Fruit fly (Drosophila melanogaster) whole organism, embryonic: ENCODE measurements around the gene SREBP.

Experiments used
- BEAF-32 ChIP-seq: fragments of 200-800 bp; sonication (Bioruptor generic); optimal IDR thresholded peaks from 3 replicates; lab custom pipeline; 2017; ENCODE audit warnings: missing biosample characterization, missing genetic modification characterization, mild to moderate bottlenecking, moderate library complexity, missing genetic modification reagents
- CG10366 ChIP-seq: fragments of 200-800 bp; sonication (Bioruptor generic); IDR thresholded peaks from 2 replicates; pipeline ENCODE4 v1.3.6; 2022; ENCODE audit warnings: missing biosample characterization, missing genetic modification characterization
- CG10431 ChIP-seq: fragments of 200-800 bp; sonication (Bioruptor generic); optimal IDR thresholded peaks from 3 replicates; lab custom pipeline; 2018; ENCODE audit warnings: missing biosample characterization, mild to moderate bottlenecking, missing genetic modification characterization
- CG10979 ChIP-seq: fragments of 200-800 bp; sonication (Bioruptor generic); optimal IDR thresholded peaks from 2 replicates; lab custom pipeline; 2018; ENCODE audit warnings: missing biosample characterization, mild to moderate bottlenecking, missing genetic modification characterization, moderate library complexity
- CG11247 ChIP-seq: fragments of 200-800 bp; sonication (Bioruptor generic); IDR thresholded peaks from 2 replicates; pipeline ENCODE4 v1.3.6; 2022; ENCODE audit warnings: missing biosample characterization, missing genetic modification characterization
- CG12071 ChIP-seq: fragments of 200-800 bp; sonication (Bioruptor generic); optimal IDR thresholded peaks from 3 replicates; lab custom pipeline; 2018; ENCODE audit warnings: missing biosample characterization, mild to moderate bottlenecking, missing genetic modification characterization
- CG12942 ChIP-seq: fragments of 200-800 bp; sonication (Bioruptor generic); optimal IDR thresholded peaks from 3 replicates; lab custom pipeline; 2016; ENCODE audit warnings: missing biosample characterization, missing genetic modification characterization
- CG13296 ChIP-seq: fragments of 200-800 bp; sonication (Bioruptor generic); optimal IDR thresholded peaks from 3 replicates; lab custom pipeline; 2018; ENCODE audit warnings: missing biosample characterization, mild to moderate bottlenecking, missing genetic modification characterization
- CG14710 ChIP-seq: fragments of 200-800 bp; sonication (Bioruptor generic); optimal IDR thresholded peaks from 3 replicates; lab custom pipeline; 2019; ENCODE audit warnings: missing biosample characterization, mild to moderate bottlenecking, missing genetic modification characterization, moderate library complexity
- CG15514 ChIP-seq: fragments of 200-800 bp; sonication (Bioruptor generic); optimal IDR thresholded peaks from 3 replicates; lab custom pipeline; 2017; ENCODE audit warnings: missing biosample characterization, missing genetic modification characterization, mild to moderate bottlenecking, moderate library complexity, missing genetic modification reagents
- CG17328 ChIP-seq: fragments of 200-800 bp; sonication (Bioruptor generic); IDR thresholded peaks from 2 replicates; pipeline ENCODE4 v1.3.6; 2022; ENCODE audit warnings: missing biosample characterization, missing genetic modification characterization
- CG17912 ChIP-seq: fragments of 200-800 bp; sonication (Bioruptor generic); optimal IDR thresholded peaks from 2 replicates; lab custom pipeline; 2018; ENCODE audit warnings: missing biosample characterization, mild to moderate bottlenecking, missing genetic modification characterization
- CG33557 ChIP-seq: fragments of 200-800 bp; sonication (Bioruptor generic); optimal IDR thresholded peaks from 2 replicates; lab custom pipeline; 2019; ENCODE audit warnings: missing biosample characterization, mild to moderate bottlenecking, missing genetic modification characterization, moderate library complexity
- CG4360 ChIP-seq: fragments of 200-800 bp; sonication (Bioruptor generic); IDR thresholded peaks from 2 replicates; pipeline ENCODE4 v1.3.6; 2022; ENCODE audit warnings: missing biosample characterization, missing genetic modification characterization
- CG6791 ChIP-seq: fragments of 200-800 bp; sonication (Bioruptor generic); IDR thresholded peaks from 3 replicates; pipeline ENCODE4 v1.3.6; 2022; ENCODE audit warnings: missing biosample characterization, missing genetic modification characterization; ENCODE audit not compliant: partially characterized antibody
- CG7839 ChIP-seq: fragments of 200-800 bp; sonication (Bioruptor generic); optimal IDR thresholded peaks from 3 replicates; lab custom pipeline; 2018; ENCODE audit warnings: missing biosample characterization, mild to moderate bottlenecking, missing genetic modification characterization, moderate library complexity
- Doc3 ChIP-seq: fragments of 200-800 bp; sonication (Bioruptor generic); IDR thresholded peaks from 3 replicates; pipeline ENCODE4 v1.3.6; 2022; ENCODE audit warnings: missing biosample characterization, missing genetic modification characterization; ENCODE audit not compliant: partially characterized antibody
- HLH4C ChIP-seq: fragments of 200-800 bp; sonication (Bioruptor generic); IDR thresholded peaks from 3 replicates; pipeline ENCODE4 v1.3.6; 2022; ENCODE audit warnings: missing biosample characterization, missing genetic modification characterization; ENCODE audit not compliant: partially characterized antibody
- MBD-R2 ChIP-seq: fragments of 200-800 bp; sonication (Bioruptor generic); IDR thresholded peaks from 2 replicates; pipeline ENCODE4 v1.3.6; 2022; ENCODE audit warnings: missing biosample characterization, missing genetic modification characterization
- Med ChIP-seq: fragments of 200-800 bp; sonication (Bioruptor generic); peaks from one replicate; lab custom pipeline; 2016; ENCODE audit warnings: missing biosample characterization, missing genetic modification characterization, mild to moderate bottlenecking, inconsistent platforms, moderate library complexity
- Trl ChIP-seq, 3 experiments: fragments of >200 bp in 2 of 3; fragments of 200-800 bp in 1 of 3; sonication (Bioruptor generic) in 1 of 3; optimal IDR thresholded peaks; 2 replicates in 1 of 3; 3 replicates in 2 of 3; lab custom pipeline; 2016 to 2017; ENCODE audit warnings: missing biosample characterization in 1 of 3, missing genetic modification characterization in 1 of 3
- al ChIP-seq: fragments of 200-800 bp; sonication (Bioruptor generic); IDR thresholded peaks from 2 replicates; pipeline ENCODE4 v1.3.6; 2022; ENCODE audit warnings: missing biosample characterization, missing genetic modification characterization
- amos ChIP-seq: fragments of 200-800 bp; sonication (Bioruptor generic); IDR thresholded peaks from 2 replicates; pipeline ENCODE4 v1.3.6; 2022; ENCODE audit warnings: missing biosample characterization, missing genetic modification characterization; ENCODE audit not compliant: partially characterized antibody
- cg ChIP-seq: fragments of 200-800 bp; sonication (Bioruptor generic); optimal IDR thresholded peaks from 3 replicates; lab custom pipeline; 2019; ENCODE audit warnings: missing biosample characterization, mild to moderate bottlenecking, missing genetic modification characterization, moderate library complexity
- chif ChIP-seq, 2 experiments: fragments of 200-800 bp; sonication (Bioruptor generic); optimal IDR thresholded peaks; 3 replicates each; lab custom pipeline; 2016; ENCODE audit warnings: missing biosample characterization in 2 of 2, missing genetic modification characterization in 2 of 2
- ci ChIP-seq: fragments of 200-800 bp; sonication (Bioruptor generic); IDR thresholded peaks from 3 replicates; pipeline ENCODE4 v1.3.6; 2022; ENCODE audit warnings: missing biosample characterization, missing genetic modification characterization
- crol ChIP-seq: fragments of 200-800 bp; sonication (Bioruptor generic); IDR thresholded peaks from 2 replicates; pipeline ENCODE4 v1.3.6; 2022; ENCODE audit warnings: missing biosample characterization, missing genetic modification characterization
- crp ChIP-seq, 2 experiments: fragments of 200-800 bp; sonication (Bioruptor generic); optimal IDR thresholded peaks; 2 replicates in 1 of 2; 3 replicates in 1 of 2; lab custom pipeline; 2017; ENCODE audit warnings: missing biosample characterization in 2 of 2, missing genetic modification characterization in 2 of 2, mild to moderate bottlenecking in 1 of 2, moderate library complexity in 1 of 2
- grau ChIP-seq: fragments of 200-800 bp; optimal IDR thresholded peaks from 3 replicates; lab custom pipeline; 2019; ENCODE audit warnings: missing biosample characterization, mild to moderate bottlenecking, missing genetic modification characterization, moderate library complexity
- gsb-n ChIP-seq: fragments of 200-800 bp; sonication (Bioruptor generic); optimal IDR thresholded peaks from 3 replicates; lab custom pipeline; 2018; ENCODE audit warnings: missing biosample characterization, mild to moderate bottlenecking, missing genetic modification characterization
- her ChIP-seq: fragments of 200-800 bp; sonication (Bioruptor generic); optimal IDR thresholded peaks from 2 replicates; lab custom pipeline; 2016; ENCODE audit warnings: missing biosample characterization, missing genetic modification characterization
- hth ChIP-seq: fragments of >200 bp; optimal IDR thresholded peaks from 2 replicates; lab custom pipeline; 2017; ENCODE audit warnings: inconsistent platforms
- lola ChIP-seq, 3 experiments: fragments of >200 bp in 2 of 3; fragments of 200-800 bp in 1 of 3; sonication (Bioruptor generic) in 1 of 3; optimal IDR thresholded peaks; 2 replicates each; lab custom pipeline; 2017 to 2019; ENCODE audit warnings: missing biosample characterization in 3 of 3, missing genetic modification characterization in 3 of 3, mild to moderate bottlenecking in 1 of 3, moderate library complexity in 1 of 3
- mirr ChIP-seq: fragments of 200-800 bp; sonication (Bioruptor generic); optimal IDR thresholded peaks from 3 replicates; lab custom pipeline; 2018; ENCODE audit warnings: missing biosample characterization, mild to moderate bottlenecking, missing genetic modification characterization
- nmo ChIP-seq: fragments of 200-800 bp; sonication (Bioruptor generic); optimal IDR thresholded peaks from 2 replicates; lab custom pipeline; 2018; ENCODE audit warnings: missing biosample characterization, mild to moderate bottlenecking, missing genetic modification characterization, moderate library complexity
- nom ChIP-seq: fragments of 200-800 bp; sonication (Bioruptor generic); optimal IDR thresholded peaks from 2 replicates; lab custom pipeline; 2017; ENCODE audit warnings: missing biosample characterization, missing genetic modification characterization, mild to moderate bottlenecking, moderate library complexity, missing genetic modification reagents
- oc ChIP-seq: fragments of 200-800 bp; sonication (Bioruptor generic); optimal IDR thresholded peaks from 2 replicates; lab custom pipeline; 2018; ENCODE audit warnings: missing biosample characterization, mild to moderate bottlenecking, missing genetic modification characterization, moderate library complexity
- onecut ChIP-seq: fragments of 200-800 bp; sonication (Bioruptor generic); IDR thresholded peaks from 2 replicates; pipeline ENCODE4 v1.3.6; 2022; ENCODE audit warnings: missing biosample characterization, missing genetic modification characterization
- pfk ChIP-seq: fragments of 200-800 bp; sonication (Bioruptor generic); optimal IDR thresholded peaks from 2 replicates; lab custom pipeline; 2018; ENCODE audit warnings: missing biosample characterization, mild to moderate bottlenecking, missing genetic modification characterization, moderate library complexity
- phol ChIP-seq: fragments of 200-800 bp; sonication (Bioruptor generic); optimal IDR thresholded peaks from 3 replicates; lab custom pipeline; 2018; ENCODE audit warnings: missing biosample characterization, mild to moderate bottlenecking, missing genetic modification characterization, moderate library complexity
- psq ChIP-seq: fragments of 200-800 bp; sonication (Bioruptor generic); optimal IDR thresholded peaks from 2 replicates; lab custom pipeline; 2017; ENCODE audit warnings: missing biosample characterization, missing genetic modification characterization
- sim ChIP-seq: fragments of 200-800 bp; sonication (Bioruptor generic); IDR thresholded peaks from 2 replicates; pipeline ENCODE4 v1.3.6; 2022; ENCODE audit warnings: missing biosample characterization, missing genetic modification characterization
- sr ChIP-seq: fragments of 200-800 bp; sonication (Bioruptor generic); IDR thresholded peaks from 3 replicates; pipeline ENCODE4 v1.3.6; 2022; ENCODE audit warnings: missing biosample characterization, missing genetic modification characterization
- trem ChIP-seq: fragments of 200-800 bp; optimal IDR thresholded peaks from 3 replicates; lab custom pipeline; 2019; ENCODE audit warnings: missing biosample characterization, mild to moderate bottlenecking, missing genetic modification characterization, moderate library complexity
- unpg ChIP-seq: fragments of 200-800 bp; sonication (Bioruptor generic); optimal IDR thresholded peaks from 3 replicates; lab custom pipeline; 2018; ENCODE audit warnings: missing biosample characterization, mild to moderate bottlenecking, missing genetic modification characterization, moderate library complexity
- wor ChIP-seq: fragments of 200-800 bp; sonication (Bioruptor generic); IDR thresholded peaks from 2 replicates; pipeline ENCODE4 v1.3.6; 2022; ENCODE audit warnings: missing biosample characterization, missing genetic modification characterization

Gene SREBP

DNA sequence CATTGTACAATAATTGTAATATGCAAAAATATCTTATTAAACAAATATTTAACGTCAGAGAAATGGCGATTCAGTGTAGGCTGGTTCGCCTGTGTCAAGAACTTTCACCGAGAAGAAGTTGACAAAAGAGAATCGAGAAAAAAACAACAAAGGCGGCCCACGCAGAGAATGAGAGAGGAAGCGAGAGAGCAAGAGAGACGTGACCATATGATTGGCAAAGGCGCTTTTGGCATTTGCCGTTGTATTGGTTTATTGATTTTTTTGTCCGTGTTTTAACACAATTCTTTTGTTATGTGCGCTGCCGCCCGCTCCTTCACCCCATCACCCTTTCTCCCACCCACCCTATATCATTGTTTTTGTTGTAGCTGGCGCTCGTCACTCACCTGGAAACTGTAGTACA lies 39.5 kb downstream of the SREBP start:
- peak; percentile 60 for TF ChIP-seq Med
- no peak for TF ChIP-seq gsb-n
- peak; percentile 28; the same call in 1 of the 2 replicates for TF ChIP-seq MBD-R2 (GFP tag; lab: Robert Waterston, UW)
- peak; percentile 16 for TF ChIP-seq pfk (GFP tag; lab: Kevin White, UChicago)
- peak; percentile 98 for TF ChIP-seq onecut (GFP tag; lab: Robert Waterston, UW)
- TF ChIP-seq hth (lab: Kevin White, UChicago): no peak
- peak; percentile 28; the same call in 1 of the 2 replicates for TF ChIP-seq sim (GFP tag; lab: Robert Waterston, UW)
- TF ChIP-seq crol (GFP tag; lab: Robert Waterston, UW): peak; percentile 70
- peak; percentile 62 to 70 for TF ChIP-seq Trl (optimal IDR thresholded peaks at IDR 0.05; lab: Kevin White, UChicago)
- no peak for TF ChIP-seq Trl (GFP tag; optimal IDR thresholded peaks at IDR 0.05; lab: Kevin White, UChicago)
- peak; percentile 14 for TF ChIP-seq CG15514 (GFP tag; lab: Kevin White, UChicago)
- no peak for TF ChIP-seq CG7839 (tag; lab: Kevin White, UChicago)
- no peak for TF ChIP-seq unpg (GFP tag; lab: Kevin White, UChicago)
- TF ChIP-seq nom: peak; percentile 48
- TF ChIP-seq CG4360 (GFP tag; lab: Robert Waterston, UW): 0 out of 2 replicates have a peak, but pooled peaks have one; percentile 13
- TF ChIP-seq CG10366 (GFP tag; lab: Robert Waterston, UW): no peak
- peak in 1 of 2 experiments; percentile 17 for TF ChIP-seq crp (GFP tag; optimal IDR thresholded peaks at IDR 0.05; lab: Kevin White, UChicago)
- TF ChIP-seq sr (GFP tag; lab: Robert Waterston, UW): peak; percentile 81
- peak; percentile 36 for TF ChIP-seq psq (GFP tag; lab: Kevin White, UChicago)
- peak; percentile 66 for TF ChIP-seq grau
- no peak for TF ChIP-seq CG10431
- TF ChIP-seq cg (GFP tag; lab: Kevin White, UChicago): peak; percentile 42

DNA sequence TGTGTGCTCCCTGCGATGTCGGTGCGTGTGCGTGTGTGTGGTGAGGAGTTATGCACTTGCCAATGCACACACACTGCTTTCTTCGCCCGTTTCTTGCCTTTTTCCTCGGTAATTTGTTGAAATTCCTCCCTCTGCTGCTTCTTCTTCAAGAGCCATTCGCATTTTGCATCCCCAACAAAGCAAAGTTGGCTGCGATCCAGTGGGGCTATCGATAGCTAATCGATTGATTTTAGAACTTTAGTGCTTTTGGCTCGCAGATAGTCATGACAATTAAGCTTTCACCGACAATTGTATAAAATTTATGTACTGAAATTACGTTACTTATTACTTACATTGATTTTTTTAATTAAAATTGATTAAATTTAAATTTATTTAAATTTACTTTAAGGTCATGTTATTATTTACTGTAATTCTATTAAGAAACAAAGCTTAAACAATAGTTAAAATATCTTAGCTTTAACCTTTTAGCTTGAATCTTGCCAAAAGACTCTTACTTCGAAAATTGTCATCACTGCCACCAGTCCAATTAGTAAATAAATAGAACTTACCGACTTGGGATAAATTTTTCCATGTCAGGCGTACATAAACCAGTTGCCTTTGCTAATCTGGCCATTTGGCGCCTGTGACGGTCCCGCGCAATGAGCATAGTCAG lies 40.5 kb downstream of the SREBP start, which contains the start of the genes trc and CG32221:
trc (minus strand) TSS at position 162 of the 652 bp plus-strand sequence.
CG32221 (plus strand) TSS at position 528 of the 652 bp plus-strand sequence.
- peak; percentile 81 for TF ChIP-seq amos (GFP tag; lab: Robert Waterston, UW)
- peak; percentile 85 for TF ChIP-seq BEAF-32 (GFP tag; lab: Kevin White, UChicago)
- TF ChIP-seq sr (GFP tag; lab: Robert Waterston, UW): peak; percentile 54; the same call in 1 of the 3 replicates
- peak; percentile 44 for TF ChIP-seq trem (tag; lab: Kevin White, UChicago)
- TF ChIP-seq her (GFP tag; lab: Kevin White, UChicago): no peak
- 0 out of 3 replicates have a peak, but pooled peaks have one; percentile 20 for TF ChIP-seq Doc3
- no peak for TF ChIP-seq CG13296 (GFP tag; lab: Kevin White, UChicago)
- peak in 1 of 2 experiments; percentile 19 for TF ChIP-seq crp (GFP tag; optimal IDR thresholded peaks at IDR 0.05; lab: Kevin White, UChicago)
- TF ChIP-seq CG15514 (GFP tag; lab: Kevin White, UChicago): peak; percentile 79
- no peak for TF ChIP-seq wor (GFP tag; lab: Robert Waterston, UW)
- 0 out of 2 replicates have a peak, but pooled peaks have one; percentile 33 for TF ChIP-seq al
- TF ChIP-seq mirr (GFP tag; lab: Kevin White, UChicago): peak; percentile 66
- TF ChIP-seq HLH4C (GFP tag; lab: Robert Waterston, UW): peak; percentile 59
- TF ChIP-seq oc (tag; lab: Kevin White, UChicago): no peak
- TF ChIP-seq CG6791 (GFP tag; lab: Robert Waterston, UW): peak; percentile 73; the same call in 2 of the 3 replicates
- TF ChIP-seq phol (tag; lab: Kevin White, UChicago): peak; percentile 50
- TF ChIP-seq CG10979 (tag; lab: Kevin White, UChicago): no peak
- TF ChIP-seq chif (GFP tag; optimal IDR thresholded peaks at IDR 0.05; lab: Kevin White, UChicago): no peak
- peak; percentile 45; the same call in 1 of the 2 replicates for TF ChIP-seq CG17328 (GFP tag; lab: Robert Waterston, UW)
- no peak for TF ChIP-seq CG12071 (GFP tag; lab: Kevin White, UChicago)
- peak; percentile 37 for TF ChIP-seq CG33557
- peak; percentile 81 for TF ChIP-seq ci
- peak; percentile 27 for TF ChIP-seq CG12942 (GFP tag; lab: Kevin White, UChicago)
- TF ChIP-seq lola (GFP tag; optimal IDR thresholded peaks at IDR 0.05; lab: Kevin White, UChicago): peak in 1 of 3 experiments; percentile 32
- peak; percentile 65 for TF ChIP-seq CG14710 (tag; lab: Kevin White, UChicago)
- peak; percentile 61 for TF ChIP-seq CG11247
- TF ChIP-seq CG10366 (GFP tag; lab: Robert Waterston, UW): peak; percentile 13; the same call in 1 of the 2 replicates
- peak; percentile 69 for TF ChIP-seq nmo
- TF ChIP-seq CG17912: peak; percentile 91
